1 fruit fly cellular context compared by ENCODE assay signal in the genomic region with DNA sequence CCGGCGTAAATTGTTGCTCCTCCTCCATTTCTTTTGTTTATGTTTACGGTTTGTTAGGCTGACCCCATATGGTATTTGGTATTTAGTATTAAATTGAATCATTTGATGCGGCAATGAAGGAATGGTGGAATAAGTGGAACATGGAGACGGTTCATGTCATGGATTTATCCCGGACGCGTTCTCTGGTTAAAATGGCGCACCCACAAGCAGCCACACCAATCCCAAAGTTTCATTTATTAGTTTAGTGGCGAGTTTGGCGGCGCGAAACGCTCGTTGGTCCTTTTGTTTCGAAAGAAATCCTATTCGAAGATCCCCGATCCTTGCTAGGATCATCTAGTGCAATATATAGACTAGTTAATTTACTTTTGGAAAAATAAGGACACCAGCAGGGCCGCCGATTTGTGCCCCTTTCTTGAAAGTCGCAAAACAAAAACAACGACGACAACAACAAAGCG.
TF ChIP-seq lines count a peak whose summit lies in the region.

Gene CG6685, minus strand, starts transcription at position 51 of the 455 bp plus-strand sequence.
Gene Dronc, plus strand, starts transcription at position 213 of the 455 bp plus-strand sequence.

TF ChIP-seq in whole organism, embryonic, 481 proteins besides CTCF, POLR2A, EP300 and RAD21 (continued from another document and continues in another):
- TF ChIP-seq CG18476 (GFP tag; optimal IDR thresholded peaks at IDR 0.05; lab: Kevin White, UChicago), result no peak
- TF ChIP-seq trh (GFP tag; optimal IDR thresholded peaks at IDR 0.05; lab: Kevin White, UChicago), result no peak
- no peak for TF ChIP-seq Fer1 (GFP tag; optimal IDR thresholded peaks at IDR 0.05; lab: Kevin White, UChicago)
- TF ChIP-seq chinmo (GFP tag; IDR thresholded peaks at IDR 0.05; lab: Robert Waterston, UW; ENCODE audit: partially characterized antibody), result 0 out of 4 replicates have a peak, but pooled peaks have one; percentile 25
- no peak for TF ChIP-seq so (GFP tag; IDR thresholded peaks at IDR 0.05; lab: Robert Waterston, UW)
- no peak for TF ChIP-seq Deaf1 (tag; optimal IDR thresholded peaks at IDR 0.05; lab: Kevin White, UChicago)
- TF ChIP-seq hb (GFP tag; IDR thresholded peaks at IDR 0.05; lab: Robert Waterston, UW; ENCODE audit: partially characterized antibody), result no peak
- no peak for TF ChIP-seq chif (GFP tag; optimal IDR thresholded peaks at IDR 0.05; lab: Kevin White, UChicago)
- no peak for TF ChIP-seq luna (GFP tag; optimal IDR thresholded peaks at IDR 0.05; lab: Kevin White, UChicago)
- peak; percentile 83 for TF ChIP-seq CG33213 (GFP tag; optimal IDR thresholded peaks at IDR 0.05; lab: Kevin White, UChicago)
- TF ChIP-seq tin (GFP tag; optimal IDR thresholded peaks at IDR 0.05; lab: Kevin White, UChicago), result no peak
- TF ChIP-seq CG17912 (GFP tag; optimal IDR thresholded peaks at IDR 0.05; lab: Kevin White, UChicago), result no peak
- TF ChIP-seq ssp (GFP tag; IDR thresholded peaks at IDR 0.05; lab: Robert Waterston, UW), result no peak; the same call in 1 of the 2 replicates
- peak; percentile 23 for TF ChIP-seq CG7928 (GFP tag; optimal IDR thresholded peaks at IDR 0.05; lab: Kevin White, UChicago)
- TF ChIP-seq bcd (GFP tag; optimal IDR thresholded peaks at IDR 0.05; lab: Kevin White, UChicago), result no peak
- no peak for TF ChIP-seq sens (GFP tag; lab: Kevin White, UChicago)
- TF ChIP-seq gro (GFP tag; optimal IDR thresholded peaks at IDR 0.05; lab: Kevin White, UChicago), result peak; percentile 59
- no peak for TF ChIP-seq en (GFP tag; optimal IDR thresholded peaks at IDR 0.05; lab: Kevin White, UChicago)
- TF ChIP-seq CG9727 (GFP tag; optimal IDR thresholded peaks at IDR 0.05; lab: Kevin White, UChicago), result no peak
- no peak for TF ChIP-seq CG2678 (tag; optimal IDR thresholded peaks at IDR 0.05; lab: Kevin White, UChicago)
- no peak for TF ChIP-seq abd-A (tag; optimal IDR thresholded peaks at IDR 0.05; lab: Kevin White, UChicago)
- TF ChIP-seq yki (optimal IDR thresholded peaks at IDR 0.05; lab: Kevin White, UChicago), result no peak
- TF ChIP-seq Xrp1 (GFP tag; IDR thresholded peaks at IDR 0.05; lab: Robert Waterston, UW), result no peak
- peak; percentile 59; the same call in 1 of the 3 replicates for TF ChIP-seq CG34422 (GFP tag; IDR thresholded peaks at IDR 0.05; lab: Robert Waterston, UW)
- no peak for TF ChIP-seq sd (tag; optimal IDR thresholded peaks at IDR 0.05; lab: Kevin White, UChicago)
- no peak for TF ChIP-seq twi (tag; optimal IDR thresholded peaks at IDR 0.05; lab: Kevin White, UChicago)
- TF ChIP-seq ato (GFP tag; IDR thresholded peaks at IDR 0.05; lab: Robert Waterston, UW; ENCODE audit: partially characterized antibody), result peak; percentile 34; the same call in 1 of the 2 replicates
- TF ChIP-seq Dbx (GFP tag; IDR thresholded peaks at IDR 0.05; lab: Robert Waterston, UW), result no peak
- TF ChIP-seq CG13123 (GFP tag; optimal IDR thresholded peaks at IDR 0.05; lab: Kevin White, UChicago), result no peak
- peak; percentile 9 for TF ChIP-seq Camta (GFP tag; optimal IDR thresholded peaks at IDR 0.05; lab: Kevin White, UChicago)
- TF ChIP-seq CG13287 (GFP tag; IDR thresholded peaks at IDR 0.05; lab: Robert Waterston, UW; ENCODE audit: partially characterized antibody), result peak; percentile 61; the same call in 1 of the 2 replicates
- TF ChIP-seq sc (optimal IDR thresholded peaks at IDR 0.05; lab: Kevin White, UChicago), result no peak
- TF ChIP-seq sc (GFP tag; optimal IDR thresholded peaks at IDR 0.05; lab: Kevin White, UChicago), result no peak
- TF ChIP-seq dm (GFP tag; optimal IDR thresholded peaks at IDR 0.05; lab: Kevin White, UChicago), result peak; percentile 33
- TF ChIP-seq Ssrp (tag; optimal IDR thresholded peaks at IDR 0.05; lab: Kevin White, UChicago), result no peak
- TF ChIP-seq CG6813 (GFP tag; optimal IDR thresholded peaks at IDR 0.05; lab: Kevin White, UChicago), result no peak
- TF ChIP-seq H15 (GFP tag; IDR thresholded peaks at IDR 0.05; lab: Robert Waterston, UW), result no peak
- TF ChIP-seq HmgZ (tag; optimal IDR thresholded peaks at IDR 0.05; lab: Kevin White, UChicago), result no peak
- no peak for TF ChIP-seq Lpt (GFP tag; optimal IDR thresholded peaks at IDR 0.05; lab: Kevin White, UChicago)
- TF ChIP-seq wdn (GFP tag; IDR thresholded peaks at IDR 0.05; lab: Robert Waterston, UW), result no peak
- no peak for TF ChIP-seq CG7745 (tag; optimal IDR thresholded peaks at IDR 0.05; lab: Kevin White, UChicago)
- no peak for TF ChIP-seq Hr51 (GFP tag; optimal IDR thresholded peaks at IDR 0.05; lab: Kevin White, UChicago)
- no peak for TF ChIP-seq CG8290 (GFP tag; optimal IDR thresholded peaks at IDR 0.05; lab: Kevin White, UChicago)
- TF ChIP-seq CG8290 (tag; optimal IDR thresholded peaks at IDR 0.05; lab: Kevin White, UChicago), result no peak
- TF ChIP-seq CG9932 (GFP tag; IDR thresholded peaks at IDR 0.05; lab: Robert Waterston, UW), result no peak
- no peak for TF ChIP-seq CG9215 (GFP tag; IDR thresholded peaks at IDR 0.05; lab: Robert Waterston, UW)
- no peak for TF ChIP-seq CG30403 (GFP tag; optimal IDR thresholded peaks at IDR 0.05; lab: Kevin White, UChicago)
- peak; percentile 88 for TF ChIP-seq CG12659 (GFP tag; optimal IDR thresholded peaks at IDR 0.05; lab: Kevin White, UChicago)
- peak; percentile 68 for TF ChIP-seq CG10267 (tag; optimal IDR thresholded peaks at IDR 0.05; lab: Kevin White, UChicago)
- TF ChIP-seq CG17186 (GFP tag; optimal IDR thresholded peaks at IDR 0.05; lab: Kevin White, UChicago), result peak; percentile 57
- no peak for TF ChIP-seq CG14710 (tag; optimal IDR thresholded peaks at IDR 0.05; lab: Kevin White, UChicago)
- no peak for TF ChIP-seq dmrt99B (tag; optimal IDR thresholded peaks at IDR 0.05; lab: Kevin White, UChicago)
- TF ChIP-seq Meics (GFP tag; optimal IDR thresholded peaks at IDR 0.05; lab: Kevin White, UChicago), result no peak
- TF ChIP-seq fru (optimal IDR thresholded peaks at IDR 0.05; lab: Kevin White, UChicago), result no peak
- no peak for TF ChIP-seq insv (GFP tag; optimal IDR thresholded peaks at IDR 0.05; lab: Kevin White, UChicago)
- no peak for TF ChIP-seq Optix (GFP tag; IDR thresholded peaks at IDR 0.05; lab: Robert Waterston, UW)
- no peak for TF ChIP-seq GATAe (GFP tag; conservative IDR thresholded peaks at IDR 0.05; lab: Robert Waterston, UW)
- TF ChIP-seq stwl (tag; optimal IDR thresholded peaks at IDR 0.05; lab: Kevin White, UChicago), result peak; percentile 97
- TF ChIP-seq CG12744 (GFP tag; optimal IDR thresholded peaks at IDR 0.05; lab: Kevin White, UChicago), result no peak
- no peak for TF ChIP-seq CG6654 (GFP tag; optimal IDR thresholded peaks at IDR 0.05; lab: Kevin White, UChicago)
- TF ChIP-seq aop (GFP tag; IDR thresholded peaks at IDR 0.05; lab: Robert Waterston, UW), result no peak
- no peak for TF ChIP-seq Bdp1 (GFP tag; optimal IDR thresholded peaks at IDR 0.05; lab: Kevin White, UChicago)
- no peak for TF ChIP-seq pros (GFP tag; optimal IDR thresholded peaks at IDR 0.05; lab: Kevin White, UChicago)
- no peak for TF ChIP-seq Dek (tag; optimal IDR thresholded peaks at IDR 0.05; lab: Kevin White, UChicago)
- no peak for TF ChIP-seq CG7271 (tag; optimal IDR thresholded peaks at IDR 0.05; lab: Kevin White, UChicago)
- TF ChIP-seq dimm (GFP tag; IDR thresholded peaks at IDR 0.05; lab: Robert Waterston, UW), result no peak
- TF ChIP-seq emc (GFP tag; optimal IDR thresholded peaks at IDR 0.05; lab: Kevin White, UChicago), result no peak
- no peak for TF ChIP-seq CG18011 (GFP tag; optimal IDR thresholded peaks at IDR 0.05; lab: Kevin White, UChicago)
- TF ChIP-seq CG33557 (GFP tag; optimal IDR thresholded peaks at IDR 0.05; lab: Kevin White, UChicago), result no peak
- TF ChIP-seq HmgD (GFP tag; optimal IDR thresholded peaks at IDR 0.05; lab: Kevin White, UChicago), result peak; percentile 11
- no peak for TF ChIP-seq CG11093 (GFP tag; IDR thresholded peaks at IDR 0.05; lab: Robert Waterston, UW)
- no peak for TF ChIP-seq CG2889 (GFP tag; IDR thresholded peaks at IDR 0.05; lab: Robert Waterston, UW)
- no peak for TF ChIP-seq ac (GFP tag; optimal IDR thresholded peaks at IDR 0.05; lab: Kevin White, UChicago)
- no peak for TF ChIP-seq CG6854 (GFP tag; optimal IDR thresholded peaks at IDR 0.05; lab: Kevin White, UChicago)
- TF ChIP-seq Eip74EF (GFP tag; optimal IDR thresholded peaks at IDR 0.05; lab: Kevin White, UChicago), result no peak
- TF ChIP-seq HLH4C (GFP tag; IDR thresholded peaks at IDR 0.05; lab: Robert Waterston, UW; ENCODE audit: partially characterized antibody), result no peak
- TF ChIP-seq Hand (GFP tag; optimal IDR thresholded peaks at IDR 0.05; lab: Kevin White, UChicago), result no peak
- TF ChIP-seq CG10543 (GFP tag; optimal IDR thresholded peaks at IDR 0.05; lab: Kevin White, UChicago), result no peak
- peak; percentile 57 for TF ChIP-seq MESR4 (GFP tag; optimal IDR thresholded peaks at IDR 0.05; lab: Kevin White, UChicago)
- no peak for TF ChIP-seq cwo (GFP tag; optimal IDR thresholded peaks at IDR 0.05; lab: Kevin White, UChicago)
- TF ChIP-seq Gug (GFP tag; IDR thresholded peaks at IDR 0.05; lab: Robert Waterston, UW), result no peak
- no peak for TF ChIP-seq CG2120 (GFP tag; optimal IDR thresholded peaks at IDR 0.05; lab: Kevin White, UChicago)
- no peak for TF ChIP-seq pum (GFP tag; optimal IDR thresholded peaks at IDR 0.05; lab: Kevin White, UChicago)
- TF ChIP-seq p53 (GFP tag; optimal IDR thresholded peaks at IDR 0.05; lab: Kevin White, UChicago), result no peak
- no peak for TF ChIP-seq sima (GFP tag; optimal IDR thresholded peaks at IDR 0.05; lab: Kevin White, UChicago)
- TF ChIP-seq CG17829 (tag; optimal IDR thresholded peaks at IDR 0.05; lab: Kevin White, UChicago), result peak; percentile 43
- peak in 1 of 2 experiments; percentile 73 for TF ChIP-seq Pdp1 (GFP tag; optimal IDR thresholded peaks at IDR 0.05; lab: Kevin White, UChicago)
- no peak for TF ChIP-seq mld (GFP tag; IDR thresholded peaks at IDR 0.05; lab: Robert Waterston, UW; ENCODE audit: partially characterized antibody)
- TF ChIP-seq disco-r (GFP tag; optimal IDR thresholded peaks at IDR 0.05; lab: Kevin White, UChicago), result no peak
- no peak for TF ChIP-seq eve (GFP tag; optimal IDR thresholded peaks at IDR 0.05; lab: Kevin White, UChicago)
- TF ChIP-seq Mes4 (GFP tag; optimal IDR thresholded peaks at IDR 0.05; lab: Kevin White, UChicago), result no peak
- TF ChIP-seq nau (GFP tag; optimal IDR thresholded peaks at IDR 0.05; lab: Kevin White, UChicago), result no peak
- no peak for TF ChIP-seq Nf-YA (GFP tag; IDR thresholded peaks at IDR 0.05; lab: Robert Waterston, UW)
- no peak for TF ChIP-seq CG10209 (GFP tag; optimal IDR thresholded peaks at IDR 0.05; lab: Kevin White, UChicago)
- TF ChIP-seq CG30020 (tag; optimal IDR thresholded peaks at IDR 0.05; lab: Kevin White, UChicago), result no peak
- TF ChIP-seq CG4707 (GFP tag; optimal IDR thresholded peaks at IDR 0.05; lab: Kevin White, UChicago), result no peak
- no peak for TF ChIP-seq CG18599 (GFP tag; optimal IDR thresholded peaks at IDR 0.05; lab: Kevin White, UChicago)
- no peak for TF ChIP-seq bowl (GFP tag; IDR thresholded peaks at IDR 0.05; lab: Robert Waterston, UW)
- TF ChIP-seq pnt (GFP tag; optimal IDR thresholded peaks at IDR 0.05; lab: Kevin White, UChicago), result no peak
- no peak for TF ChIP-seq Rx (GFP tag; IDR thresholded peaks at IDR 0.05; lab: Robert Waterston, UW)
- TF ChIP-seq zen (tag; optimal IDR thresholded peaks at IDR 0.05; lab: Kevin White, UChicago), result no peak
- no peak for TF ChIP-seq gt (GFP tag; IDR thresholded peaks at IDR 0.05; lab: Robert Waterston, UW)
- TF ChIP-seq Elba2 (GFP tag; optimal IDR thresholded peaks at IDR 0.05; lab: Kevin White, UChicago), result no peak
- TF ChIP-seq CG31388 (GFP tag; optimal IDR thresholded peaks at IDR 0.05; lab: Kevin White, UChicago), result no peak
- TF ChIP-seq Dip2 (GFP tag; IDR thresholded peaks at IDR 0.05; lab: Robert Waterston, UW), result no peak
- no peak for TF ChIP-seq Blimp-1 (GFP tag; optimal IDR thresholded peaks at IDR 0.05; lab: Kevin White, UChicago)
- no peak for TF ChIP-seq Atf6 (GFP tag; IDR thresholded peaks at IDR 0.05; lab: Robert Waterston, UW)
- TF ChIP-seq Gsc (GFP tag; IDR thresholded peaks at IDR 0.05; lab: Robert Waterston, UW), result no peak
- no peak for TF ChIP-seq CG8388 (GFP tag; optimal IDR thresholded peaks at IDR 0.05; lab: Kevin White, UChicago)
- no peak for TF ChIP-seq CG3065 (GFP tag; optimal IDR thresholded peaks at IDR 0.05; lab: Kevin White, UChicago)
- TF ChIP-seq az2 (GFP tag; optimal IDR thresholded peaks at IDR 0.05; lab: Kevin White, UChicago), result no peak
- TF ChIP-seq CG3726 (GFP tag; IDR thresholded peaks at IDR 0.05; lab: Robert Waterston, UW), result no peak
- no peak for TF ChIP-seq nerfin-1 (tag; optimal IDR thresholded peaks at IDR 0.05; lab: Kevin White, UChicago)
- no peak for TF ChIP-seq Nf-YB (GFP tag; optimal IDR thresholded peaks at IDR 0.05; lab: Kevin White, UChicago)
- TF ChIP-seq Dref (GFP tag; IDR thresholded peaks at IDR 0.05; lab: Robert Waterston, UW), result no peak
- no peak for TF ChIP-seq CG16779 (GFP tag; IDR thresholded peaks at IDR 0.05; lab: Robert Waterston, UW)
- TF ChIP-seq CG11723 (GFP tag; optimal IDR thresholded peaks at IDR 0.05; lab: Kevin White, UChicago), result no peak
- peak; percentile 59 for TF ChIP-seq CHES-1-like (GFP tag; optimal IDR thresholded peaks at IDR 0.05; lab: Kevin White, UChicago)
- TF ChIP-seq btn (GFP tag; optimal IDR thresholded peaks at IDR 0.05; lab: Kevin White, UChicago), result no peak
- TF ChIP-seq ken (GFP tag; IDR thresholded peaks at IDR 0.05; lab: Robert Waterston, UW), result no peak
- no peak for TF ChIP-seq salm (tag; optimal IDR thresholded peaks at IDR 0.05; lab: Kevin White, UChicago)
- no peak for TF ChIP-seq tgo (GFP tag; IDR thresholded peaks at IDR 0.05; lab: Robert Waterston, UW)
- peak; percentile 57 for TF ChIP-seq ftz-f1 (GFP tag; optimal IDR thresholded peaks at IDR 0.05; lab: Kevin White, UChicago)
- no peak for TF ChIP-seq Vsx1 (GFP tag; optimal IDR thresholded peaks at IDR 0.05; lab: Kevin White, UChicago)
- no peak for TF ChIP-seq Doc2 (GFP tag; IDR thresholded peaks at IDR 0.05; lab: Robert Waterston, UW)
- no peak for TF ChIP-seq CG2712 (tag; optimal IDR thresholded peaks at IDR 0.05; lab: Kevin White, UChicago)
- TF ChIP-seq rib (GFP tag; IDR thresholded peaks at IDR 0.05; lab: Robert Waterston, UW), result no peak
- peak; percentile 55 for TF ChIP-seq Sry-δ (GFP tag; optimal IDR thresholded peaks at IDR 0.05; lab: Kevin White, UChicago)
- no peak for TF ChIP-seq CG12299 (tag; optimal IDR thresholded peaks at IDR 0.05; lab: Kevin White, UChicago)
- TF ChIP-seq NC2α (GFP tag; optimal IDR thresholded peaks at IDR 0.05; lab: Kevin White, UChicago), result no peak
- no peak for TF ChIP-seq Spps (tag; optimal IDR thresholded peaks at IDR 0.05; lab: Kevin White, UChicago)
- no peak for TF ChIP-seq Trl (optimal IDR thresholded peaks at IDR 0.05; lab: Kevin White, UChicago)
- TF ChIP-seq Trl (GFP tag; optimal IDR thresholded peaks at IDR 0.05; lab: Kevin White, UChicago), result no peak
